Fruit fly (Drosophila melanogaster) whole organism, embryonic: ENCODE results near the gene CG4658.

Source experiments
- Bdp1 ChIP-seq: fragments of 200-800 bp; sonication (Bioruptor generic); optimal IDR thresholded peaks from 3 replicates; lab custom pipeline; 2016; ENCODE audit warnings: missing biosample characterization, missing genetic modification characterization
- C15 ChIP-seq: fragments of 200-800 bp; sonication (Bioruptor generic); IDR thresholded peaks from 3 replicates; pipeline ENCODE4 v1.3.6; 2022; ENCODE audit warnings: missing biosample characterization, missing genetic modification characterization
- CG10267 ChIP-seq: fragments of 200-800 bp; sonication (Bioruptor generic); optimal IDR thresholded peaks from 2 replicates; lab custom pipeline; 2018; ENCODE audit warnings: missing biosample characterization, mild to moderate bottlenecking, missing genetic modification characterization, moderate library complexity
- CG12391 ChIP-seq: fragments of 200-800 bp; sonication (Bioruptor generic); optimal IDR thresholded peaks from 3 replicates; lab custom pipeline; 2018; ENCODE audit warnings: missing biosample characterization, mild to moderate bottlenecking, missing genetic modification characterization, moderate library complexity
- CG14014 ChIP-seq: fragments of 200-800 bp; sonication (Bioruptor generic); IDR thresholded peaks from 2 replicates; pipeline ENCODE4 v1.3.6; 2022; ENCODE audit warnings: missing biosample characterization, missing genetic modification characterization
- CG15269 ChIP-seq: fragments of 200-800 bp; sonication (Bioruptor generic); optimal IDR thresholded peaks from 2 replicates; lab custom pipeline; 2018; ENCODE audit warnings: missing biosample characterization, mild to moderate bottlenecking, missing genetic modification characterization, moderate library complexity
- CG17912 ChIP-seq: fragments of 200-800 bp; sonication (Bioruptor generic); optimal IDR thresholded peaks from 2 replicates; lab custom pipeline; 2018; ENCODE audit warnings: missing biosample characterization, mild to moderate bottlenecking, missing genetic modification characterization
- CG2889 ChIP-seq: fragments of 200-800 bp; sonication (Bioruptor generic); IDR thresholded peaks from 3 replicates; pipeline ENCODE4 v1.3.6; 2022; ENCODE audit warnings: missing biosample characterization, missing genetic modification characterization
- CG33213 ChIP-seq: fragments of 200-800 bp; sonication (Bioruptor generic); optimal IDR thresholded peaks from 3 replicates; lab custom pipeline; 2016; ENCODE audit warnings: missing biosample characterization, missing genetic modification characterization
- CG4404 ChIP-seq: fragments of 200-800 bp; sonication (Bioruptor generic); IDR thresholded peaks from 2 replicates; pipeline ENCODE4 v1.3.6; 2022; ENCODE audit warnings: missing biosample characterization, missing genetic modification characterization
- CG4617 ChIP-seq: fragments of 200-800 bp; sonication (Bioruptor generic); optimal IDR thresholded peaks from 3 replicates; lab custom pipeline; 2016; ENCODE audit warnings: missing biosample characterization, missing genetic modification characterization, borderline replicate concordance
- CG7745 ChIP-seq: fragments of 200-800 bp; sonication (Bioruptor generic); optimal IDR thresholded peaks from 2 replicates; lab custom pipeline; 2018; ENCODE audit warnings: missing biosample characterization, mild to moderate bottlenecking, missing genetic modification characterization, moderate library complexity
- CG7839 ChIP-seq: fragments of 200-800 bp; sonication (Bioruptor generic); optimal IDR thresholded peaks from 3 replicates; lab custom pipeline; 2018; ENCODE audit warnings: missing biosample characterization, mild to moderate bottlenecking, missing genetic modification characterization, moderate library complexity
- CG8281 ChIP-seq: fragments of 200-800 bp; sonication (Bioruptor generic); optimal IDR thresholded peaks from 2 replicates; lab custom pipeline; 2018; ENCODE audit warnings: missing biosample characterization, mild to moderate bottlenecking, missing genetic modification characterization, moderate library complexity
- CG9727 ChIP-seq: fragments of 200-800 bp; sonication (Bioruptor generic); optimal IDR thresholded peaks from 3 replicates; lab custom pipeline; 2017; ENCODE audit warnings: missing biosample characterization, mild to moderate bottlenecking, missing genetic modification characterization
- Dp ChIP-seq: fragments of 200-800 bp; sonication (Bioruptor generic); optimal IDR thresholded peaks from 2 replicates; lab custom pipeline; 2018; ENCODE audit warnings: missing biosample characterization, mild to moderate bottlenecking, missing genetic modification characterization, moderate library complexity
- Fer2 ChIP-seq: fragments of 200-800 bp; sonication (Bioruptor generic); optimal IDR thresholded peaks from 2 replicates; lab custom pipeline; 2018; ENCODE audit warnings: missing biosample characterization, mild to moderate bottlenecking, missing genetic modification characterization, moderate library complexity
- HLH54F ChIP-seq: fragments of 200-800 bp; sonication (Bioruptor generic); optimal IDR thresholded peaks from 3 replicates; lab custom pipeline; 2016; ENCODE audit warnings: missing biosample characterization, missing genetic modification characterization
- Hsf ChIP-seq: fragments of 200-800 bp; sonication (Bioruptor generic); optimal IDR thresholded peaks from 3 replicates; lab custom pipeline; 2016; ENCODE audit warnings: missing biosample characterization, missing genetic modification characterization
- Mad ChIP-seq: fragments of 200-800 bp; sonication (Bioruptor generic); optimal IDR thresholded peaks from 2 replicates; lab custom pipeline; 2016; ENCODE audit warnings: missing biosample characterization, missing genetic modification characterization
- Mrtf ChIP-seq: fragments of 200-800 bp; sonication (Bioruptor generic); IDR thresholded peaks from 3 replicates; pipeline ENCODE4 v1.3.6; 2022; ENCODE audit warnings: missing biosample characterization, missing genetic modification characterization
- Nf-YA ChIP-seq: fragments of 200-800 bp; sonication (Bioruptor generic); IDR thresholded peaks from 2 replicates; pipeline ENCODE4 v1.3.6; 2022; ENCODE audit warnings: missing biosample characterization, missing genetic modification characterization
- Rx ChIP-seq: fragments of 200-800 bp; sonication (Bioruptor generic); IDR thresholded peaks from 2 replicates; pipeline ENCODE4 v1.3.6; 2022; ENCODE audit warnings: missing biosample characterization, missing genetic modification characterization
- Vsx1 ChIP-seq: fragments of 200-800 bp; sonication (Bioruptor generic); optimal IDR thresholded peaks from 2 replicates; lab custom pipeline; 2017; ENCODE audit warnings: missing biosample characterization, mild to moderate bottlenecking, missing genetic modification characterization, missing genetic modification reagents
- al ChIP-seq: fragments of 200-800 bp; sonication (Bioruptor generic); IDR thresholded peaks from 2 replicates; pipeline ENCODE4 v1.3.6; 2022; ENCODE audit warnings: missing biosample characterization, missing genetic modification characterization
- az2 ChIP-seq: fragments of 200-800 bp; sonication (Bioruptor generic); optimal IDR thresholded peaks from 3 replicates; lab custom pipeline; 2016; ENCODE audit warnings: missing biosample characterization, missing genetic modification characterization
- bbx ChIP-seq: fragments of 200-800 bp; sonication (Bioruptor generic); IDR thresholded peaks from 2 replicates; pipeline ENCODE4 v1.3.6; 2022; ENCODE audit warnings: missing biosample characterization, missing genetic modification characterization; ENCODE audit not compliant: partially characterized antibody
- bcd ChIP-seq: fragments of 200-800 bp; sonication (Bioruptor generic); optimal IDR thresholded peaks from 2 replicates; lab custom pipeline; 2017; ENCODE audit warnings: missing biosample characterization, mild to moderate bottlenecking, missing genetic modification characterization
- chinmo ChIP-seq: fragments of 200-800 bp; sonication (Bioruptor generic); IDR thresholded peaks from 4 replicates; pipeline ENCODE4 v1.3.6; 2022; ENCODE audit warnings: missing biosample characterization, missing genetic modification characterization; ENCODE audit not compliant: partially characterized antibody
- eve ChIP-seq, 2 experiments: fragments of >200 bp; optimal IDR thresholded peaks; 2 replicates each; lab custom pipeline; 2017; ENCODE audit warnings: missing biosample characterization in 2 of 2, missing genetic modification characterization in 2 of 2
- fd96Cb ChIP-seq: fragments of 200-800 bp; sonication (Bioruptor generic); optimal IDR thresholded peaks from 2 replicates; lab custom pipeline; 2018; ENCODE audit warnings: missing biosample characterization, mild to moderate bottlenecking, missing genetic modification characterization, moderate library complexity
- gce ChIP-seq: fragments of 200-800 bp; sonication (Bioruptor generic); IDR thresholded peaks from 3 replicates; pipeline ENCODE4 v1.3.6; 2022; ENCODE audit warnings: missing biosample characterization, missing genetic modification characterization
- gcm ChIP-seq: fragments of 200-800 bp; sonication (Bioruptor generic); optimal IDR thresholded peaks from 2 replicates; lab custom pipeline; 2019; ENCODE audit warnings: missing biosample characterization, mild to moderate bottlenecking, missing genetic modification characterization, moderate library complexity
- gfzf ChIP-seq: fragments of 200-800 bp; sonication (Bioruptor generic); optimal IDR thresholded peaks from 2 replicates; lab custom pipeline; 2016; ENCODE audit warnings: missing biosample characterization, mild to moderate bottlenecking, missing genetic modification characterization, moderate library complexity
- gsb ChIP-seq: fragments of 200-800 bp; sonication (Bioruptor generic); IDR thresholded peaks from 2 replicates; pipeline ENCODE4 v1.3.6; 2022; ENCODE audit warnings: missing biosample characterization, missing genetic modification characterization
- ham ChIP-seq: fragments of 200-800 bp; sonication (Bioruptor generic); IDR thresholded peaks from 2 replicates; pipeline ENCODE4 v1.3.6; 2022; ENCODE audit warnings: missing biosample characterization, missing genetic modification characterization
- hbn ChIP-seq: fragments of 200-800 bp; sonication (Bioruptor generic); IDR thresholded peaks from 2 replicates; pipeline ENCODE4 v1.3.6; 2022; ENCODE audit warnings: missing biosample characterization, missing genetic modification characterization; ENCODE audit not compliant: partially characterized antibody
- knrl ChIP-seq: fragments of 200-800 bp; sonication (Bioruptor generic); IDR thresholded peaks from 3 replicates; pipeline ENCODE4 v1.3.6; 2022; ENCODE audit warnings: missing biosample characterization, missing genetic modification characterization; ENCODE audit not compliant: partially characterized antibody
- nau ChIP-seq: fragments of 200-800 bp; sonication (Bioruptor generic); optimal IDR thresholded peaks from 3 replicates; lab custom pipeline; 2017; ENCODE audit warnings: missing biosample characterization, mild to moderate bottlenecking, missing genetic modification characterization, missing genetic modification reagents
- nerfin-2 ChIP-seq: fragments of 200-800 bp; sonication (Bioruptor generic); IDR thresholded peaks from 2 replicates; pipeline ENCODE4 v1.3.6; 2022; ENCODE audit warnings: missing biosample characterization, missing genetic modification characterization; ENCODE audit not compliant: partially characterized antibody
- odd ChIP-seq: fragments of 200-800 bp; sonication (Bioruptor generic); optimal IDR thresholded peaks from 2 replicates; lab custom pipeline; 2017; ENCODE audit warnings: missing biosample characterization, mild to moderate bottlenecking, missing genetic modification characterization
- org-1 ChIP-seq: fragments of 200-800 bp; sonication (Bioruptor generic); optimal IDR thresholded peaks from 2 replicates; lab custom pipeline; 2017; ENCODE audit warnings: missing biosample characterization, missing genetic modification characterization
- otp ChIP-seq: fragments of 200-800 bp; sonication (Bioruptor generic); IDR thresholded peaks from 3 replicates; pipeline ENCODE4, ENCODE4 v1.3.6; 2022; ENCODE audit warnings: missing biosample characterization, missing genetic modification characterization
- pzg ChIP-seq: fragments of 200-800 bp; sonication (Bioruptor generic); optimal IDR thresholded peaks from 3 replicates; lab custom pipeline; 2018; ENCODE audit warnings: missing biosample characterization, mild to moderate bottlenecking, missing genetic modification characterization, moderate library complexity
- row ChIP-seq: fragments of 200-800 bp; sonication (Bioruptor generic); IDR thresholded peaks from 3 replicates; pipeline ENCODE4 v1.3.6; 2022; ENCODE audit warnings: missing biosample characterization, missing genetic modification characterization
- shn ChIP-seq: fragments of 200-800 bp; sonication (Bioruptor generic); optimal IDR thresholded peaks from 3 replicates; lab custom pipeline; 2016; ENCODE audit warnings: missing biosample characterization, missing genetic modification characterization
- sqz ChIP-seq: fragments of 200-800 bp; sonication (Bioruptor generic); optimal IDR thresholded peaks from 3 replicates; lab custom pipeline; 2018; ENCODE audit warnings: missing biosample characterization, mild to moderate bottlenecking, missing genetic modification characterization
- ssp ChIP-seq: fragments of 200-800 bp; sonication (Bioruptor generic); IDR thresholded peaks from 2 replicates; pipeline ENCODE4 v1.3.6; 2022; ENCODE audit warnings: missing biosample characterization, missing genetic modification characterization
- vnd ChIP-seq: fragments of 200-800 bp; sonication (Bioruptor generic); IDR thresholded peaks from 3 replicates; pipeline ENCODE4 v1.3.6; 2022; ENCODE audit warnings: missing biosample characterization, missing genetic modification characterization; ENCODE audit not compliant: partially characterized antibody

The CG4658 gene

DNA sequence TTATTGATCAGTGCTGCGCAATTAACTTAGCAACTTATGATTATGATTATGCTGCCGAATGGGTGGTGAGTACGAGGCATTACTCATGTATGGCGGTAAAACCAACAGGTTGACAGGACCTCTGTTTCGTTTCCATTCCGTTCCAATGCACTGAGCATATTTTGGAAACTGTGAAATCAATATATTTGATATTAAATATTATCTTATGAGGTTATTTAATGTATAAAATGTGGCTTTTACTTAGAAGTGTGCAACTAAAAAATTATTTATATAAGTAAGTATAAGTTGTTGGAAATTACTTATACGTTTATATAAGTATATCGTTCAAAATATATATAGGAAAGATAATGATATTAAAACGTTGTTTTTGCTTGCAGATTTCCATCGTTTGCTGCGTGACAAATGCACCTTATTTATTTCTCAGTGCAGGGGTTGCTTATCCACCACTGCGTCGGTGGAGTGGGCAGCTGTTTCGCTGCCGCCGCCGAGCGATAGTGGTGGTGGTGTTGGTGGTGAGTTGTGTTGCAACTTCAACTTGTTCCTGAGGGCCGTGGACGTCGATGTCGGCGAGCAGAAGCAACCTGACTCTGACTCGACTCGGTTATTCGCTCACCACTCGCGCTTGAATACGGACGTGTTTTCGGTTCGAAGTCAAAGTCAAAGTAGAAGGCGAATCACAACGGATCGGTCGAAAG, 27.3 kb downstream of the CG4658 start, which contains the start of gene bib (continued):
- TF ChIP-seq otp (GFP tag; lab: Robert Waterston, UW) = peak; percentile 58; the same call in 2 of the 3 replicates
- no peak for TF ChIP-seq C15 (GFP tag; lab: Robert Waterston, UW)
- peak; percentile 69 for TF ChIP-seq ssp (GFP tag; lab: Robert Waterston, UW)
- TF ChIP-seq CG9727 (GFP tag; lab: Kevin White, UChicago) = peak; percentile 96
- no peak for TF ChIP-seq Dp (GFP tag; lab: Kevin White, UChicago)
- no peak for TF ChIP-seq Rx (GFP tag; lab: Robert Waterston, UW)
- no peak for TF ChIP-seq vnd (GFP tag; lab: Robert Waterston, UW)
- peak; percentile 69 for TF ChIP-seq Hsf (GFP tag; lab: Kevin White, UChicago)
- TF ChIP-seq Bdp1 (GFP tag; lab: Kevin White, UChicago) = peak; percentile 35
- peak; percentile 89 for TF ChIP-seq az2 (GFP tag; lab: Kevin White, UChicago)
- no peak; the same call in 2 of the 3 replicates for TF ChIP-seq gce (GFP tag; lab: Robert Waterston, UW)
- peak; percentile 19 for TF ChIP-seq HLH54F (GFP tag; lab: Kevin White, UChicago)
- peak; percentile 79 for TF ChIP-seq odd (GFP tag; lab: Kevin White, UChicago)
- no peak for TF ChIP-seq CG7745 (tag; lab: Kevin White, UChicago)
- no peak for TF ChIP-seq gsb (GFP tag; lab: Robert Waterston, UW)
- no peak for TF ChIP-seq nerfin-2 (GFP tag; lab: Robert Waterston, UW)
- TF ChIP-seq CG2889 (GFP tag; lab: Robert Waterston, UW) = 0 out of 3 replicates have a peak, but pooled peaks have one; percentile 38
- peak; percentile 86 for TF ChIP-seq bcd (GFP tag; lab: Kevin White, UChicago)
- TF ChIP-seq CG33213 = no peak
- no peak for TF ChIP-seq hbn (GFP tag; lab: Robert Waterston, UW)
- no peak for TF ChIP-seq knrl
- no peak for TF ChIP-seq eve (GFP tag; optimal IDR thresholded peaks at IDR 0.05; lab: Kevin White, UChicago)
- TF ChIP-seq chinmo = no peak
- no peak for TF ChIP-seq gfzf (GFP tag; lab: Kevin White, UChicago)
- TF ChIP-seq gcm = peak; percentile 85
- TF ChIP-seq bbx (GFP tag; lab: Robert Waterston, UW) = peak; percentile 45
- peak; percentile 73 for TF ChIP-seq Vsx1 (GFP tag; lab: Kevin White, UChicago)
- peak; percentile 65; the same call in 2 of the 3 replicates for TF ChIP-seq Mrtf (GFP tag; lab: Robert Waterston, UW)
- peak; percentile 46; the same call in 1 of the 2 replicates for TF ChIP-seq CG14014
- TF ChIP-seq CG4617 (GFP tag; lab: Kevin White, UChicago) = peak; percentile 59
- peak; percentile 76 for TF ChIP-seq nau (GFP tag; lab: Kevin White, UChicago)
- TF ChIP-seq CG4404 (GFP tag; lab: Robert Waterston, UW) = peak; percentile 85
- no peak for TF ChIP-seq CG17912 (GFP tag; lab: Kevin White, UChicago)
- TF ChIP-seq pzg (GFP tag; lab: Kevin White, UChicago) = no peak
- peak; percentile 82 for TF ChIP-seq org-1 (GFP tag; lab: Kevin White, UChicago)
- no peak for TF ChIP-seq shn
- no peak for TF ChIP-seq Nf-YA (GFP tag; lab: Robert Waterston, UW)
- peak; percentile 93 for TF ChIP-seq CG12391
- peak; percentile 89 for TF ChIP-seq CG10267 (tag; lab: Kevin White, UChicago)
- peak; percentile 53 for TF ChIP-seq CG8281 (tag; lab: Kevin White, UChicago)
- peak; percentile 8 for TF ChIP-seq Mad (GFP tag; lab: Kevin White, UChicago)
- TF ChIP-seq CG15269 (tag; lab: Kevin White, UChicago) = peak; percentile 77
- peak; percentile 85 for TF ChIP-seq row (GFP tag; lab: Robert Waterston, UW)
- TF ChIP-seq al = no peak
- TF ChIP-seq sqz (GFP tag; lab: Kevin White, UChicago) = peak; percentile 78
- TF ChIP-seq CG7839 (tag; lab: Kevin White, UChicago) = peak; percentile 91
- no peak for TF ChIP-seq ham (GFP tag; lab: Robert Waterston, UW)
- peak; percentile 85 for TF ChIP-seq fd96Cb (tag; lab: Kevin White, UChicago)
- TF ChIP-seq Fer2 (tag; lab: Kevin White, UChicago) = peak; percentile 36
